5 fruit fly cellular contexts compared by ENCODE assay signal in genomic region chr3L:4353657-4354075, dm6.
A peak's percentile ranks its signal among the peaks of the same experiment; 100 is the strongest.
TF ChIP-seq lines count a peak whose summit lies in the region.

No protein-coding gene starts in this region.

- TF ChIP-seq CTCF in whole organism, embryonic (GFP tag; optimal IDR thresholded peaks at IDR 0.05; lab: Kevin White, UChicago) = no peak

TF ChIP-seq in whole organism, adult, 20 proteins besides CTCF, POLR2A, EP300 and RAD21:
- TF ChIP-seq ovo (GFP tag; optimal IDR thresholded peaks at IDR 0.05; lab: Kevin White, UChicago) = peak; percentile 38
- no peak for TF ChIP-seq CG7045 (GFP tag; optimal IDR thresholded peaks at IDR 0.05; lab: Kevin White, UChicago)

TF ChIP-seq in whole organism, embryonic, 481 proteins besides CTCF, POLR2A, EP300 and RAD21 (continues in another document):
- 0 out of 2 replicates have a peak, but pooled peaks have one; percentile 31 for TF ChIP-seq CG9932 (GFP tag; IDR thresholded peaks at IDR 0.05; lab: Robert Waterston, UW)
- TF ChIP-seq stwl (tag; optimal IDR thresholded peaks at IDR 0.05; lab: Kevin White, UChicago) = no peak
- peak; percentile 39 for TF ChIP-seq CG30403 (GFP tag; optimal IDR thresholded peaks at IDR 0.05; lab: Kevin White, UChicago)
- TF ChIP-seq CG11560 (tag; IDR thresholded peaks at IDR 0.05; lab: Robert Waterston, UW) = no peak
- TF ChIP-seq Max (GFP tag; optimal IDR thresholded peaks at IDR 0.05; lab: Kevin White, UChicago) = no peak
- peak; percentile 25 for TF ChIP-seq D19A (tag; optimal IDR thresholded peaks at IDR 0.05; lab: Kevin White, UChicago)
- no peak for TF ChIP-seq CG8281 (tag; optimal IDR thresholded peaks at IDR 0.05; lab: Kevin White, UChicago)
- peak; percentile 35 for TF ChIP-seq Sox102F (GFP tag; optimal IDR thresholded peaks at IDR 0.05; lab: Kevin White, UChicago)
- peak; percentile 30 for TF ChIP-seq CG3281 (GFP tag; optimal IDR thresholded peaks at IDR 0.05; lab: Kevin White, UChicago)
- TF ChIP-seq CG1647 (GFP tag; optimal IDR thresholded peaks at IDR 0.05; lab: Kevin White, UChicago) = no peak
- peak; percentile 40 for TF ChIP-seq lmd (GFP tag; IDR thresholded peaks at IDR 0.05; lab: Robert Waterston, UW)
- TF ChIP-seq CG10366 (GFP tag; IDR thresholded peaks at IDR 0.05; lab: Robert Waterston, UW) = no peak; the same call in 1 of the 2 replicates
- peak; percentile 21 for TF ChIP-seq Atf3 (GFP tag; optimal IDR thresholded peaks at IDR 0.05; lab: Kevin White, UChicago)
- TF ChIP-seq CG1602 (GFP tag; optimal IDR thresholded peaks at IDR 0.05; lab: Kevin White, UChicago) = no peak
- peak; percentile 7 for TF ChIP-seq CG12155 (GFP tag; optimal IDR thresholded peaks at IDR 0.05; lab: Kevin White, UChicago)
- TF ChIP-seq eve (GFP tag; optimal IDR thresholded peaks at IDR 0.05; lab: Kevin White, UChicago) = no peak
- peak; percentile 51 for TF ChIP-seq zfh2 (GFP tag; optimal IDR thresholded peaks at IDR 0.05; lab: Kevin White, UChicago)
- TF ChIP-seq trem (tag; optimal IDR thresholded peaks at IDR 0.05; lab: Kevin White, UChicago) = no peak
- TF ChIP-seq ase (GFP tag; IDR thresholded peaks at IDR 0.05; lab: Robert Waterston, UW) = no peak
- no peak for TF ChIP-seq Side (GFP tag; optimal IDR thresholded peaks at IDR 0.05; lab: Kevin White, UChicago)
- TF ChIP-seq CG32772 (GFP tag; IDR thresholded peaks at IDR 0.05; lab: Robert Waterston, UW) = 0 out of 2 replicates have a peak, but pooled peaks have one; percentile 10
- TF ChIP-seq CG1529 (GFP tag; optimal IDR thresholded peaks at IDR 0.05; lab: Kevin White, UChicago) = no peak

TF ChIP-seq in whole organism, prepupa, 60 proteins besides CTCF, POLR2A, EP300 and RAD21 (continues in another document):
- TF ChIP-seq Hr38 (GFP tag; optimal IDR thresholded peaks at IDR 0.05; lab: Kevin White, UChicago) = no peak
- no peak for TF ChIP-seq Ets21C (GFP tag; optimal IDR thresholded peaks at IDR 0.05; lab: Kevin White, UChicago)
- peak; percentile 44 for TF ChIP-seq Met (GFP tag; optimal IDR thresholded peaks at IDR 0.05; lab: Kevin White, UChicago)
- TF ChIP-seq CG9139 (GFP tag; optimal IDR thresholded peaks at IDR 0.05; lab: Kevin White, UChicago) = no peak
- no peak for TF ChIP-seq Lpt (GFP tag; optimal IDR thresholded peaks at IDR 0.05; lab: Kevin White, UChicago)
- TF ChIP-seq Blimp-1 (GFP tag; optimal IDR thresholded peaks at IDR 0.05; lab: Kevin White, UChicago) = no peak
- TF ChIP-seq Sox14 (GFP tag; optimal IDR thresholded peaks at IDR 0.05; lab: Kevin White, UChicago) = peak; percentile 1
- TF ChIP-seq CG6163 (GFP tag; IDR thresholded peaks at IDR 0.05; lab: Robert Waterston, UW) = no peak; the same call in 2 of the 3 replicates
- TF ChIP-seq CG10669 (GFP tag; optimal IDR thresholded peaks at IDR 0.05; lab: Kevin White, UChicago) = peak; percentile 14
- TF ChIP-seq achi (GFP tag; optimal IDR thresholded peaks at IDR 0.05; lab: Kevin White, UChicago) = peak; percentile 31
- peak; percentile 27 for TF ChIP-seq CG3919 (GFP tag; optimal IDR thresholded peaks at IDR 0.05; lab: Kevin White, UChicago)
- no peak for TF ChIP-seq Eip93F (GFP tag; optimal IDR thresholded peaks at IDR 0.05; lab: Kevin White, UChicago)
- TF ChIP-seq net (GFP tag; optimal IDR thresholded peaks at IDR 0.05; lab: Kevin White, UChicago) = no peak
- peak; percentile 65 for TF ChIP-seq svp (GFP tag; lab: Kevin White, UChicago)
- TF ChIP-seq CG11902 (GFP tag; optimal IDR thresholded peaks at IDR 0.05; lab: Kevin White, UChicago) = no peak
- peak; percentile 72 for TF ChIP-seq Eip78C (GFP tag; lab: Kevin White, UChicago)
- no peak for TF ChIP-seq fd85E (GFP tag; optimal IDR thresholded peaks at IDR 0.05; lab: Kevin White, UChicago)
- peak; percentile 52 for TF ChIP-seq vri (GFP tag; optimal IDR thresholded peaks at IDR 0.05; lab: Kevin White, UChicago)
- TF ChIP-seq esn (GFP tag; optimal IDR thresholded peaks at IDR 0.05; lab: Kevin White, UChicago) = peak; percentile 61
- no peak for TF ChIP-seq CG11762 (GFP tag; optimal IDR thresholded peaks at IDR 0.05; lab: Kevin White, UChicago; ENCODE audit: insufficient read depth)
- TF ChIP-seq dac (GFP tag; optimal IDR thresholded peaks at IDR 0.05; lab: Kevin White, UChicago) = no peak
- TF ChIP-seq CG31627 (GFP tag; optimal IDR thresholded peaks at IDR 0.05; lab: Kevin White, UChicago) = no peak
- TF ChIP-seq CG32006 (GFP tag; optimal IDR thresholded peaks at IDR 0.05; lab: Kevin White, UChicago) = peak; percentile 49
- peak; percentile 7 for TF ChIP-seq Smox (GFP tag; optimal IDR thresholded peaks at IDR 0.05; lab: Kevin White, UChicago)

TF ChIP-seq in whole organism, pupa, 21 proteins besides CTCF, POLR2A, EP300 and RAD21:
- peak; percentile 52; the same call in 1 of the 3 replicates for TF ChIP-seq CG4496 (GFP tag; IDR thresholded peaks at IDR 0.05; lab: Robert Waterston, UW)
- peak; percentile 38 for TF ChIP-seq CG9948 (tag; optimal IDR thresholded peaks at IDR 0.05; lab: Kevin White, UChicago)
- TF ChIP-seq CG8159 (tag; optimal IDR thresholded peaks at IDR 0.05; lab: Kevin White, UChicago) = peak; percentile 54
- TF ChIP-seq rn (GFP tag; IDR thresholded peaks at IDR 0.05; lab: Robert Waterston, UW) = no peak
- no peak for TF ChIP-seq CG32121 (GFP tag; IDR thresholded peaks at IDR 0.05; lab: Robert Waterston, UW)
- TF ChIP-seq Ets98B (GFP tag; IDR thresholded peaks at IDR 0.05; lab: Robert Waterston, UW) = 0 out of 2 replicates have a peak, but pooled peaks have one; percentile 10
- no peak for TF ChIP-seq EcR (GFP tag; optimal IDR thresholded peaks at IDR 0.05; lab: Kevin White, UChicago)
- no peak for TF ChIP-seq CG15710 (tag; optimal IDR thresholded peaks at IDR 0.05; lab: Kevin White, UChicago)
- TF ChIP-seq CG34367 (tag; optimal IDR thresholded peaks at IDR 0.05; lab: Kevin White, UChicago) = no peak
- TF ChIP-seq CG12605 (GFP tag; IDR thresholded peaks at IDR 0.05; lab: Robert Waterston, UW) = no peak
- no peak for TF ChIP-seq gl (tag; optimal IDR thresholded peaks at IDR 0.05; lab: Kevin White, UChicago)
- TF ChIP-seq Pif1A (GFP tag; optimal IDR thresholded peaks at IDR 0.05; lab: Kevin White, UChicago) = peak; percentile 34
- TF ChIP-seq CG13204 (GFP tag; optimal IDR thresholded peaks at IDR 0.05; lab: Kevin White, UChicago) = no peak
- TF ChIP-seq Snoo (tag; optimal IDR thresholded peaks at IDR 0.05; lab: Kevin White, UChicago) = no peak
- peak; percentile 21 for TF ChIP-seq CG17806 (tag; optimal IDR thresholded peaks at IDR 0.05; lab: Kevin White, UChicago)
- TF ChIP-seq CG10348 (GFP tag; IDR thresholded peaks at IDR 0.05; lab: Robert Waterston, UW) = no peak
- peak; percentile 40 for TF ChIP-seq CG14655 (GFP tag; optimal IDR thresholded peaks at IDR 0.05; lab: Kevin White, UChicago)
- TF ChIP-seq CG8301 (tag; optimal IDR thresholded peaks at IDR 0.05; lab: Kevin White, UChicago) = no peak
- no peak for TF ChIP-seq D1 (tag; optimal IDR thresholded peaks at IDR 0.05; lab: Kevin White, UChicago)
- no peak for TF ChIP-seq Pif1B (GFP tag; optimal IDR thresholded peaks at IDR 0.05; lab: Kevin White, UChicago)
- TF ChIP-seq fd96Ca (GFP tag; IDR thresholded peaks at IDR 0.05; lab: Robert Waterston, UW) = 0 out of 3 replicates have a peak, but pooled peaks have one; percentile 41
TF ChIP-seq in whole organism, pupa: peak in this region for 8.

TF ChIP-seq in whole organism, wandering third instar larva, 38 proteins besides CTCF, POLR2A, EP300 and RAD21 (continues in another document):
- TF ChIP-seq Mio (GFP tag; optimal IDR thresholded peaks at IDR 0.05; lab: Kevin White, UChicago) (no peak), Rel (GFP tag; optimal IDR thresholded peaks at IDR 0.05; lab: Kevin White, UChicago) (no peak), Rel (tag; optimal IDR thresholded peaks at IDR 0.05; lab: Kevin White, UChicago) (peak; percentile 13), HLH106 (tag; optimal IDR thresholded peaks at IDR 0.05; lab: Kevin White, UChicago) (peak; percentile 11), CrebA (GFP tag; optimal IDR thresholded peaks at IDR 0.05; lab: Kevin White, UChicago; ENCODE audit: borderline replicate concordance) (no peak), ey (GFP tag; optimal IDR thresholded peaks at IDR 0.05; lab: Kevin White, UChicago) (peak; percentile 4), woc (GFP tag; optimal IDR thresholded peaks at IDR 0.05; lab: Kevin White, UChicago) (peak; percentile 7), Sp1 (GFP tag; optimal IDR thresholded peaks at IDR 0.05; lab: Kevin White, UChicago) (peak; percentile 13), Dfd (GFP tag; optimal IDR thresholded peaks at IDR 0.05; lab: Kevin White, UChicago) (no peak), sage (GFP tag; optimal IDR thresholded peaks at IDR 0.05; lab: Kevin White, UChicago) (no peak), foxo (GFP tag; optimal IDR thresholded peaks at IDR 0.05; lab: Kevin White, UChicago) (peak in 1 of 2 experiments; percentile 39), GATAd (GFP tag; optimal IDR thresholded peaks at IDR 0.05; lab: Kevin White, UChicago) (no peak), jim (GFP tag; optimal IDR thresholded peaks at IDR 0.05; lab: Kevin White, UChicago) (no peak), psq (GFP tag; optimal IDR thresholded peaks at IDR 0.05; lab: Kevin White, UChicago) (peak; percentile 31), fru (GFP tag; optimal IDR thresholded peaks at IDR 0.05; lab: Kevin White, UChicago) (peak; percentile 44), Dif (GFP tag; optimal IDR thresholded peaks at IDR 0.05; lab: Kevin White, UChicago; ENCODE audit: partially characterized antibody) (no peak), rgr (GFP tag; optimal IDR thresholded peaks at IDR 0.05; lab: Kevin White, UChicago) (peak; percentile 35), Hr83 (GFP tag; optimal IDR thresholded peaks at IDR 0.05; lab: Kevin White, UChicago; ENCODE audit: poor library complexity, severe bottlenecking) (no peak), OdsH (GFP tag; optimal IDR thresholded peaks at IDR 0.05; lab: Kevin White, UChicago) (peak; percentile 4), br (GFP tag; optimal IDR thresholded peaks at IDR 0.05; lab: Kevin White, UChicago) (peak; percentile 14), Vsx2 (GFP tag; optimal IDR thresholded peaks at IDR 0.05; lab: Kevin White, UChicago; ENCODE audit: partially characterized antibody) (no peak), usp (GFP tag; optimal IDR thresholded peaks at IDR 0.05; lab: Kevin White, UChicago) (no peak), Hnf4 (GFP tag; optimal IDR thresholded peaks at IDR 0.05; lab: Kevin White, UChicago) (no peak), tai (GFP tag; optimal IDR thresholded peaks at IDR 0.05; lab: Kevin White, UChicago) (no peak), CG32264 (GFP tag; optimal IDR thresholded peaks at IDR 0.05; lab: Kevin White, UChicago) (no peak), dsf (GFP tag; optimal IDR thresholded peaks at IDR 0.05; lab: Kevin White, UChicago; ENCODE audit: borderline replicate concordance) (no peak), brk (GFP tag; optimal IDR thresholded peaks at IDR 0.05; lab: Kevin White, UChicago) (peak; percentile 14), sv (GFP tag; optimal IDR thresholded peaks at IDR 0.05; lab: Kevin White, UChicago) (no peak), h (GFP tag; optimal IDR thresholded peaks at IDR 0.05; lab: Kevin White, UChicago) (peak; percentile 54), Hr78 (GFP tag; optimal IDR thresholded peaks at IDR 0.05; lab: Kevin White, UChicago) (no peak), lola (GFP tag; optimal IDR thresholded peaks at IDR 0.05; lab: Kevin White, UChicago) (no peak)
